Fruit fly (Drosophila melanogaster) whole organism, pupa: ENCODE measurements around the gene U2af50.

Experiments
- CG4496 ChIP-seq: fragments of 200-800 bp; sonication (Bioruptor generic); IDR thresholded peaks from 3 replicates; pipeline ENCODE4 v1.3.6; 2022; ENCODE audit warnings: missing biosample characterization, missing genetic modification characterization
- rn ChIP-seq: fragments of 200-800 bp; sonication (Bioruptor generic); IDR thresholded peaks from 2 replicates; pipeline ENCODE4 v1.3.6; 2022; ENCODE audit warnings: missing biosample characterization, missing genetic modification characterization

U2af50 gene

DNA sequence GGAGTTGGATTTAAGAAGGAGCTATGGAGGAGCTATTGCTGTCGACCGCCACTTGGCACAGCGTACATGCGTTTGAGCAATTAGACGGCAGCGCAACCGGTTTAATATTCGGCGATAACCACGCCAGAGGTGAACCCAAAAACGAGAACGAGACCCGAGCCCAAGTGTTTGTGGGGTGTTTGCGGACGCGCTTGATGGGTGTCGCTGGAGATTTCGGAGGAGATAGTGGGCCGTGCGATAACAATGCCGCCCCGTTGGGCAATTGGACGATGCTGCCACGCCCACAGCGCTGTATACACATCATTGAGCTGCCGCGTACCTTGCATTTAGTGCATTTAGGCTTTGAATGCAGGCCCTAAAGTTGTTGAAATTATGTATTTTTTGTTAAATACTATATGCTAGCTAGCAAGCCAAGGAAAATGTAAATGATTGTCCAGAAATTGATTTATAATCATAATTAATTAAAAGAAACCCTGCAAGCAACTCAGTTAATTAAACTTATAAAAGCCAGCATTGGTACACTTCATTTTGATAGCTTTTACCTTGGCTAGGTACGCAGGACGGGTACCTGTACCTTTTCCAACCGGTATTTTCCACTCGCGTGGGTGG lies 50.4 kb downstream of the U2af50 start, which contains the start of gene Had1:
Had1 (minus strand) TSS at position 358 of the 609 bp plus-strand sequence.
- TF ChIP-seq rn (no peak), CG4496 (GFP tag; lab: Robert Waterston, UW) (0 out of 3 replicates have a peak, but pooled peaks have one; percentile 7)
